Fruit fly (Drosophila melanogaster) whole organism, embryonic: ENCODE data around the gene CG3036.

Experiments
- Atf-2 ChIP-seq: fragments of 200-800 bp; sonication (Bioruptor generic); optimal IDR thresholded peaks from 2 replicates; lab custom pipeline; 2016; ENCODE audit warnings: missing biosample characterization, missing genetic modification characterization
- BEAF-32 ChIP-seq: fragments of 200-800 bp; sonication (Bioruptor generic); optimal IDR thresholded peaks from 3 replicates; lab custom pipeline; 2017; ENCODE audit warnings: missing biosample characterization, missing genetic modification characterization, mild to moderate bottlenecking, moderate library complexity, missing genetic modification reagents
- Bgb ChIP-seq: fragments of 200-800 bp; sonication (Bioruptor generic); IDR thresholded peaks from 2 replicates; pipeline ENCODE4 v1.3.6; 2022; ENCODE audit warnings: missing biosample characterization, missing genetic modification characterization; ENCODE audit not compliant: partially characterized antibody
- CG10209 ChIP-seq: fragments of 200-800 bp; sonication (Bioruptor generic); optimal IDR thresholded peaks from 3 replicates; lab custom pipeline; 2017; ENCODE audit warnings: missing biosample characterization, mild to moderate bottlenecking, missing genetic modification characterization, missing genetic modification reagents
- CG12299 ChIP-seq: fragments of 200-800 bp; sonication (Bioruptor generic); optimal IDR thresholded peaks from 2 replicates; lab custom pipeline; 2018; ENCODE audit warnings: missing biosample characterization, mild to moderate bottlenecking, missing genetic modification characterization
- CG12659 ChIP-seq: fragments of 200-800 bp; sonication (Bioruptor generic); optimal IDR thresholded peaks from 3 replicates; lab custom pipeline; 2017; ENCODE audit warnings: mild to moderate bottlenecking, missing biosample characterization, missing genetic modification reagents, missing genetic modification characterization
- CG14860 ChIP-seq: fragments of 200-800 bp; sonication (Bioruptor generic); IDR thresholded peaks from 3 replicates; pipeline ENCODE4 v1.3.6; 2022; ENCODE audit warnings: missing biosample characterization, missing genetic modification characterization; ENCODE audit not compliant: partially characterized antibody
- CG17829 ChIP-seq: fragments of 200-800 bp; optimal IDR thresholded peaks from 2 replicates; lab custom pipeline; 2019; ENCODE audit warnings: missing biosample characterization, mild to moderate bottlenecking, missing genetic modification characterization, moderate library complexity
- CG18262 ChIP-seq: fragments of 200-800 bp; optimal IDR thresholded peaks from 3 replicates; lab custom pipeline; 2019; ENCODE audit warnings: missing biosample characterization, mild to moderate bottlenecking, missing genetic modification characterization, moderate library complexity
- CG2116 ChIP-seq: fragments of 200-800 bp; sonication (Bioruptor generic); optimal IDR thresholded peaks from 3 replicates; lab custom pipeline; 2018; ENCODE audit warnings: missing biosample characterization, mild to moderate bottlenecking, missing genetic modification characterization
- CG33213 ChIP-seq: fragments of 200-800 bp; sonication (Bioruptor generic); optimal IDR thresholded peaks from 3 replicates; lab custom pipeline; 2016; ENCODE audit warnings: missing biosample characterization, missing genetic modification characterization
- CG34224 ChIP-seq: fragments of 200-800 bp; sonication (Bioruptor generic); IDR thresholded peaks from 3 replicates; pipeline ENCODE4 v1.3.6; 2022; ENCODE audit warnings: missing biosample characterization, missing genetic modification characterization; ENCODE audit not compliant: partially characterized antibody
- CG42726 ChIP-seq: fragments of 200-800 bp; sonication (Bioruptor generic); IDR thresholded peaks from 2 replicates; pipeline ENCODE4 v1.3.6; 2022; ENCODE audit warnings: missing biosample characterization, missing genetic modification characterization; ENCODE audit not compliant: partially characterized antibody
- CG4360 ChIP-seq: fragments of 200-800 bp; sonication (Bioruptor generic); IDR thresholded peaks from 2 replicates; pipeline ENCODE4 v1.3.6; 2022; ENCODE audit warnings: missing biosample characterization, missing genetic modification characterization
- CG4404 ChIP-seq: fragments of 200-800 bp; sonication (Bioruptor generic); IDR thresholded peaks from 2 replicates; pipeline ENCODE4 v1.3.6; 2022; ENCODE audit warnings: missing biosample characterization, missing genetic modification characterization
- CG4424 ChIP-seq: fragments of 200-800 bp; sonication (Bioruptor generic); optimal IDR thresholded peaks from 3 replicates; lab custom pipeline; 2016; ENCODE audit warnings: missing biosample characterization, missing genetic modification characterization
- CG4617 ChIP-seq: fragments of 200-800 bp; sonication (Bioruptor generic); optimal IDR thresholded peaks from 3 replicates; lab custom pipeline; 2016; ENCODE audit warnings: missing biosample characterization, missing genetic modification characterization, borderline replicate concordance
- CG4707 ChIP-seq: fragments of 200-800 bp; sonication (Bioruptor generic); optimal IDR thresholded peaks from 2 replicates; lab custom pipeline; 2018; ENCODE audit warnings: missing biosample characterization, mild to moderate bottlenecking, missing genetic modification characterization, moderate library complexity
- CG6272 ChIP-seq: fragments of 200-800 bp; sonication (Bioruptor generic); IDR thresholded peaks from 2 replicates; pipeline ENCODE4 v1.3.6; 2022; ENCODE audit warnings: missing biosample characterization, missing genetic modification characterization
- CG9437 ChIP-seq: fragments of 200-800 bp; sonication (Bioruptor generic); optimal IDR thresholded peaks from 2 replicates; lab custom pipeline; 2018; ENCODE audit warnings: missing biosample characterization, mild to moderate bottlenecking, missing genetic modification characterization
- CG9932 ChIP-seq: fragments of 200-800 bp; sonication (Bioruptor generic); IDR thresholded peaks from 2 replicates; pipeline ENCODE4 v1.3.6; 2022; ENCODE audit warnings: missing biosample characterization, missing genetic modification characterization
- Dll ChIP-seq: fragments of 200-800 bp; sonication (Bioruptor generic); IDR thresholded peaks from 4 replicates; pipeline ENCODE4 v1.3.6; 2022; ENCODE audit warnings: missing biosample characterization, missing genetic modification characterization; ENCODE audit not compliant: partially characterized antibody
- Dref ChIP-seq: fragments of 200-800 bp; sonication (Bioruptor generic); IDR thresholded peaks from 2 replicates; pipeline ENCODE4 v1.3.6; 2022; ENCODE audit warnings: missing biosample characterization, missing genetic modification characterization
- Ets65A ChIP-seq: fragments of 200-800 bp; sonication (Bioruptor generic); peaks from one replicate; lab custom pipeline; 2016; ENCODE audit warnings: missing biosample characterization, missing genetic modification characterization
- Ets97D ChIP-seq: fragments of 200-800 bp; sonication (Bioruptor generic); optimal IDR thresholded peaks from 3 replicates; lab custom pipeline; 2016; ENCODE audit warnings: missing biosample characterization, missing genetic modification characterization
- Hr3 ChIP-seq: fragments of 200-800 bp; sonication (Bioruptor generic); optimal IDR thresholded peaks from 3 replicates; lab custom pipeline; 2016; ENCODE audit warnings: missing biosample characterization, missing genetic modification characterization
- Hsf ChIP-seq: fragments of 200-800 bp; sonication (Bioruptor generic); optimal IDR thresholded peaks from 3 replicates; lab custom pipeline; 2016; ENCODE audit warnings: missing biosample characterization, missing genetic modification characterization
- MBD-R2 ChIP-seq: fragments of 200-800 bp; sonication (Bioruptor generic); IDR thresholded peaks from 2 replicates; pipeline ENCODE4 v1.3.6; 2022; ENCODE audit warnings: missing biosample characterization, missing genetic modification characterization
- Med ChIP-seq: fragments of 200-800 bp; sonication (Bioruptor generic); peaks from one replicate; lab custom pipeline; 2016; ENCODE audit warnings: missing biosample characterization, missing genetic modification characterization, mild to moderate bottlenecking, inconsistent platforms, moderate library complexity
- Pdp1 ChIP-seq, 2 experiments: fragments of 200-800 bp; sonication (Bioruptor generic); optimal IDR thresholded peaks; 3 replicates each; lab custom pipeline; 2016; ENCODE audit warnings: missing biosample characterization in 2 of 2, missing genetic modification characterization in 2 of 2, mild to moderate bottlenecking in 1 of 2, moderate library complexity in 1 of 2
- ara ChIP-seq: fragments of 200-800 bp; sonication (Bioruptor generic); IDR thresholded peaks from 2 replicates; pipeline ENCODE4 v1.3.6; 2022; ENCODE audit warnings: missing biosample characterization, missing genetic modification characterization
- bigmax ChIP-seq: fragments of 200-800 bp; sonication (Bioruptor generic); optimal IDR thresholded peaks from 2 replicates; lab custom pipeline; 2018; ENCODE audit warnings: missing biosample characterization, mild to moderate bottlenecking, missing genetic modification characterization
- chinmo ChIP-seq: fragments of 200-800 bp; sonication (Bioruptor generic); IDR thresholded peaks from 4 replicates; pipeline ENCODE4 v1.3.6; 2022; ENCODE audit warnings: missing biosample characterization, missing genetic modification characterization; ENCODE audit not compliant: partially characterized antibody
- dimm ChIP-seq: fragments of 200-800 bp; sonication (Bioruptor generic); IDR thresholded peaks from 2 replicates; pipeline ENCODE4 v1.3.6; 2022; ENCODE audit warnings: missing biosample characterization, missing genetic modification characterization
- knrl ChIP-seq: fragments of 200-800 bp; sonication (Bioruptor generic); IDR thresholded peaks from 3 replicates; pipeline ENCODE4 v1.3.6; 2022; ENCODE audit warnings: missing biosample characterization, missing genetic modification characterization; ENCODE audit not compliant: partially characterized antibody
- mld ChIP-seq: fragments of 200-800 bp; sonication (Bioruptor generic); IDR thresholded peaks from 3 replicates; pipeline ENCODE4 v1.3.6; 2022; ENCODE audit warnings: missing biosample characterization, missing genetic modification characterization; ENCODE audit not compliant: partially characterized antibody
- pfk ChIP-seq: fragments of 200-800 bp; sonication (Bioruptor generic); optimal IDR thresholded peaks from 2 replicates; lab custom pipeline; 2018; ENCODE audit warnings: missing biosample characterization, mild to moderate bottlenecking, missing genetic modification characterization, moderate library complexity
- pzg ChIP-seq: fragments of 200-800 bp; sonication (Bioruptor generic); optimal IDR thresholded peaks from 3 replicates; lab custom pipeline; 2018; ENCODE audit warnings: missing biosample characterization, mild to moderate bottlenecking, missing genetic modification characterization, moderate library complexity
- repo ChIP-seq: fragments of 200-800 bp; sonication (Bioruptor generic); optimal IDR thresholded peaks from 2 replicates; lab custom pipeline; 2016; ENCODE audit warnings: missing biosample characterization, missing genetic modification characterization
- ssp ChIP-seq: fragments of 200-800 bp; sonication (Bioruptor generic); IDR thresholded peaks from 2 replicates; pipeline ENCODE4 v1.3.6; 2022; ENCODE audit warnings: missing biosample characterization, missing genetic modification characterization
- sug ChIP-seq: fragments of 200-800 bp; optimal IDR thresholded peaks from 2 replicates; lab custom pipeline; 2019; ENCODE audit warnings: missing biosample characterization, mild to moderate bottlenecking, missing genetic modification characterization, moderate library complexity
- wdn ChIP-seq: fragments of 200-800 bp; sonication (Bioruptor generic); IDR thresholded peaks from 2 replicates; pipeline ENCODE4 v1.3.6; 2022; ENCODE audit warnings: missing biosample characterization, missing genetic modification characterization
- zen2 ChIP-seq: fragments of 200-800 bp; sonication (Bioruptor generic); IDR thresholded peaks from 3 replicates; pipeline ENCODE4 v1.3.6; 2022; ENCODE audit warnings: missing biosample characterization, missing genetic modification characterization; ENCODE audit not compliant: partially characterized antibody

The CG3036 gene

DNA sequence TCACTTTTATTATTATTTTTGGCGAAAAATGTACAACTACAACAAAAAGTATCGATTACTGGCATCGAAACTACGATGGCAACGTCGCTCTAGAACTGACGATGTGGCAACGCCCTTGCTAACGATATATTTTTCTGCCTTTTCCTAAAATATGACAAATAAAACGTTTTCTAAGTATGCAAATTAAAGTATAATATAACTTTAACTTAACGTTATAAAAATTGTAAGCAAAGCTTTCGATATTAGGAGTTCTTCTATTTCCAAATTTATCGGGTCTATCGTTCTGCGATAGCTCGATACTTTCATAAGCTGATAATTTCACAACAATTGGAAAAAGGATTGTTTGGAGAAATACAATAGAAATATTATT lies 8.9 kb upstream of the CG3036 start, which contains the start of the genes Cf2 and CG3008 (continued):
- TF ChIP-seq CG4707 (GFP tag; lab: Kevin White, UChicago) (no peak), ssp (GFP tag; lab: Robert Waterston, UW) (no peak), pzg (peak; percentile 78), MBD-R2 (peak; percentile 64), Hr3 (GFP tag; lab: Kevin White, UChicago) (no peak), wdn (GFP tag; lab: Robert Waterston, UW) (no peak), CG4424 (GFP tag; lab: Kevin White, UChicago) (peak; percentile 3), Dll (GFP tag; lab: Robert Waterston, UW) (peak; percentile 90), CG18262 (tag; lab: Kevin White, UChicago) (peak; percentile 12), CG9437 (GFP tag; lab: Kevin White, UChicago) (no peak), CG6272 (GFP tag; lab: Robert Waterston, UW) (no peak), Pdp1 (GFP tag; optimal IDR thresholded peaks at IDR 0.05; lab: Kevin White, UChicago) (peak in 1 of 2 experiments; percentile 38), CG33213 (GFP tag; lab: Kevin White, UChicago) (peak; percentile 8), BEAF-32 (peak; percentile 92), CG4404 (GFP tag; lab: Robert Waterston, UW) (no peak), Ets65A (GFP tag; lab: Kevin White, UChicago) (peak; percentile 66), CG17829 (tag; lab: Kevin White, UChicago) (peak; percentile 21), CG10209 (GFP tag; lab: Kevin White, UChicago) (no peak), CG34224 (peak; percentile 82), CG14860 (GFP tag; lab: Robert Waterston, UW) (peak; percentile 82; the same call in 2 of the 3 replicates), Dref (GFP tag; lab: Robert Waterston, UW) (peak; percentile 83), CG12299 (tag; lab: Kevin White, UChicago) (no peak), CG42726 (GFP tag; lab: Robert Waterston, UW) (peak; percentile 42; the same call in 1 of the 2 replicates), zen2 (GFP tag; lab: Robert Waterston, UW) (peak; percentile 62; the same call in 1 of the 3 replicates), dimm (GFP tag; lab: Robert Waterston, UW) (no peak), pfk (GFP tag; lab: Kevin White, UChicago) (no peak), knrl (GFP tag; lab: Robert Waterston, UW) (peak; percentile 90), CG9932 (GFP tag; lab: Robert Waterston, UW) (no peak), CG12659 (peak; percentile 65), CG4617 (GFP tag; lab: Kevin White, UChicago) (peak; percentile 95), repo (GFP tag; lab: Kevin White, UChicago) (no peak), ara (GFP tag; lab: Robert Waterston, UW) (no peak), Bgb (GFP tag; lab: Robert Waterston, UW) (peak; percentile 87), mld (GFP tag; lab: Robert Waterston, UW) (peak; percentile 52; the same call in 1 of the 3 replicates), chinmo (GFP tag; lab: Robert Waterston, UW) (0 out of 4 replicates have a peak, but pooled peaks have one; percentile 50), CG4360 (peak; percentile 60; the same call in 1 of the 2 replicates), sug (peak; percentile 1), Med (GFP tag; lab: Kevin White, UChicago) (peak; percentile 58), Hsf (GFP tag; lab: Kevin White, UChicago) (no peak)

DNA sequence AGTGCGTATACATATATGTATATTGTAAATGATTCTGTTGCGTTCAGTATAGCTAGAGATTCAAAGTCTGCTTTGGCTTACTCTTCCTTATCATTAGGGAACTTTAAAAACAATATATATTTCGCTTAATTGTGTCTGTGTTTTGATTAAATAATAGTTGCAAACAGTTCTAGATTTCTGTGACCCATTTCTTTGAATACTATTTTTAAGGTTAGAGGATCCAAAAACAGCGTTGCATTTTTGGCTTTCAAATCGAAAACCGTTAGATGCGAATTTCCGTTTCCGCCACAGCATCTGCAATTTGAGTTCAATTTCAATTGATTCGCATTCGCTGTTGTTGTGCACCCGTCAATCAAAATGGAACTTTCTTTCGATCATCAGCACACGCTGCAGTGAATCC lies 5.8 kb upstream of the CG3036 start:
- TF ChIP-seq CG2116 (GFP tag; lab: Kevin White, UChicago) = peak; percentile 67
- no peak for TF ChIP-seq repo (GFP tag; lab: Kevin White, UChicago)
- no peak for TF ChIP-seq Atf-2 (GFP tag; lab: Kevin White, UChicago)
- peak; percentile 24 for TF ChIP-seq Ets97D (GFP tag; lab: Kevin White, UChicago)
- peak; percentile 36 for TF ChIP-seq bigmax (GFP tag; lab: Kevin White, UChicago)
